Fruit fly (Drosophila melanogaster): Measurements from ENCODE around the gene CG6765.

The CG6765 gene

dm6 chr3L:8540509-8540908, 27.9 kb downstream of the CG6765 start:
- TF ChIP-seq pad (GFP tag; optimal IDR thresholded peaks at IDR 0.05) = no peak
- no peak for TF ChIP-seq CG5204 (GFP tag; optimal IDR thresholded peaks at IDR 0.05)
- TF ChIP-seq Clk (GFP tag; optimal IDR thresholded peaks at IDR 0.05) = no peak
- no peak for TF ChIP-seq CG11617 (GFP tag; optimal IDR thresholded peaks at IDR 0.05)
- no peak for TF ChIP-seq bab1 (GFP tag; optimal IDR thresholded peaks at IDR 0.05)
- no peak for TF ChIP-seq CG1620 (GFP tag; optimal IDR thresholded peaks at IDR 0.05)
- no peak for TF ChIP-seq kay (GFP tag; ENCODE audit: borderline replicate concordance)
- TF ChIP-seq CG14711 (tag; optimal IDR thresholded peaks at IDR 0.05) = no peak
- no peak for TF ChIP-seq Crg-1 (GFP tag; optimal IDR thresholded peaks at IDR 0.05)
- TF ChIP-seq CG33017 (tag; optimal IDR thresholded peaks at IDR 0.05) = no peak
- TF ChIP-seq CG7045 (GFP tag; optimal IDR thresholded peaks at IDR 0.05) = no peak
- TF ChIP-seq ovo (GFP tag; optimal IDR thresholded peaks at IDR 0.05) = no peak
- TF ChIP-seq cic (GFP tag; optimal IDR thresholded peaks at IDR 0.05) = no peak

- TF ChIP-seq toe (GFP tag; optimal IDR thresholded peaks at IDR 0.05) = no peak
- TF ChIP-seq CG7101 (tag; optimal IDR thresholded peaks at IDR 0.05) = no peak
- TF ChIP-seq tj (GFP tag; optimal IDR thresholded peaks at IDR 0.05) = no peak
- no peak for TF ChIP-seq bab1 (GFP tag; optimal IDR thresholded peaks at IDR 0.05)
- TF ChIP-seq Mnt (GFP tag; optimal IDR thresholded peaks at IDR 0.05) = no peak
- no peak for TF ChIP-seq CG7045 (GFP tag; optimal IDR thresholded peaks at IDR 0.05)
- no peak for TF ChIP-seq pad (GFP tag; optimal IDR thresholded peaks at IDR 0.05)
- no peak for TF ChIP-seq CG1620 (GFP tag; optimal IDR thresholded peaks at IDR 0.05)
- TF ChIP-seq Clk (GFP tag; optimal IDR thresholded peaks at IDR 0.05) = no peak
- no peak for TF ChIP-seq CG12768 (GFP tag; optimal IDR thresholded peaks at IDR 0.05)
- TF ChIP-seq Hr96 (GFP tag; optimal IDR thresholded peaks at IDR 0.05) = no peak
- TF ChIP-seq kay (GFP tag; ENCODE audit: borderline replicate concordance) = no peak
- no peak for TF ChIP-seq CG14711 (tag; optimal IDR thresholded peaks at IDR 0.05)
- TF ChIP-seq CG11617 (GFP tag; optimal IDR thresholded peaks at IDR 0.05) = no peak
Measured at dm6 chr3L:8541669-8542068, 29.1 kb downstream of the CG6765 start.

DNA sequence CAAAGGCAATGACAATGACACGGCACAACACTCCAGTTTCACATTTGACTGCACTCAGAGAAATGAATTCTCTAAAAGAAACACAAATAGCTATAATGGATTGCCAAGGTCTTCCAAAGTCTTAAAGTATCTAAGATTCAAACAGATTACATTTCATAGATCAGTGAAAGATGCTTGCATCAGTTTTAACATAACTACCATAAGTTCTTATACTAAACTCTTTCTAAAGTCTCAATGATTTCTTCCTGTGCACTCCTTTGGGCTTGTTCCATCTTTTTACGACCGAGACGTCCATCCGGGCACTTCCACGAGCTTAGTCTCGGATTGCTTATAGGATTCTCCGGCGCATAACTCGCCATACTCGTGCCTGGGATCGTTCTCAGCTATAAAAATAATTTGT, 29.6 kb downstream of the CG6765 start:
- TF ChIP-seq tj (GFP tag; optimal IDR thresholded peaks at IDR 0.05) (no peak), Clk (GFP tag; optimal IDR thresholded peaks at IDR 0.05) (no peak), toe (GFP tag; optimal IDR thresholded peaks at IDR 0.05) (no peak), CG14711 (tag; optimal IDR thresholded peaks at IDR 0.05) (no peak), Crg-1 (GFP tag; optimal IDR thresholded peaks at IDR 0.05) (no peak), Hr96 (GFP tag; optimal IDR thresholded peaks at IDR 0.05) (no peak), Mnt (GFP tag; optimal IDR thresholded peaks at IDR 0.05) (no peak)

DNA sequence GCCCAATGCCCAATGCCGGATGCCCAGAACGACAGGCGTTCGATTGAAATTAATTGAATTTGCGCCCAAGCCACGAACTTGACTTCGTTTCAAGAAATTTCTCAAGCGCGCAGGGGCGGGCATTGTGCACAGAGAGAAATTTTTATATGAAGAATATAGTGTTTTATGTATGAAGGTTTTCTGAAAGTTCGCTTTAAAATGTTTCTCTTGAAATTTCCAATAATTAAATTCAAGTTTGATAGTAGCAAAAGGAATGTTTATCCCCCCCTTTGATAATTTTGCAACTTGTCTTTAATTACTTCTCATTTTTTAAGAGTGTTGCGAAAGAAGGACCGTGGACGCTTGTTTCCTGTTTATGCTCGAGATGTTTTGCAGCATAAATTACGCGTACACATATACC, 31.3 kb downstream of the CG6765 start:
- TF ChIP-seq cnc (optimal IDR thresholded peaks at IDR 0.05) (no peak), CG7045 (GFP tag; optimal IDR thresholded peaks at IDR 0.05) (no peak), Clk (GFP tag; optimal IDR thresholded peaks at IDR 0.05) (no peak), CG33017 (tag; optimal IDR thresholded peaks at IDR 0.05) (no peak), Hr96 (GFP tag; optimal IDR thresholded peaks at IDR 0.05) (no peak), bab1 (GFP tag; optimal IDR thresholded peaks at IDR 0.05) (no peak), tj (GFP tag; optimal IDR thresholded peaks at IDR 0.05) (no peak), toe (GFP tag; optimal IDR thresholded peaks at IDR 0.05) (no peak), Mnt (GFP tag; optimal IDR thresholded peaks at IDR 0.05) (no peak), cic (GFP tag; optimal IDR thresholded peaks at IDR 0.05) (no peak), CG14711 (tag; optimal IDR thresholded peaks at IDR 0.05) (no peak), pad (GFP tag; optimal IDR thresholded peaks at IDR 0.05) (no peak), CG1620 (GFP tag; optimal IDR thresholded peaks at IDR 0.05) (no peak), ovo (GFP tag; optimal IDR thresholded peaks at IDR 0.05) (no peak), CG7101 (tag; optimal IDR thresholded peaks at IDR 0.05) (no peak), CG11617 (GFP tag; optimal IDR thresholded peaks at IDR 0.05) (no peak), Crg-1 (GFP tag; optimal IDR thresholded peaks at IDR 0.05) (no peak), CG12768 (GFP tag; optimal IDR thresholded peaks at IDR 0.05) (no peak)

- TF ChIP-seq cic (GFP tag; optimal IDR thresholded peaks at IDR 0.05) (no peak), CG7045 (GFP tag; optimal IDR thresholded peaks at IDR 0.05) (no peak), CG1620 (GFP tag; optimal IDR thresholded peaks at IDR 0.05) (peak; percentile 5), Hr96 (GFP tag; optimal IDR thresholded peaks at IDR 0.05) (no peak), CG11617 (GFP tag; optimal IDR thresholded peaks at IDR 0.05) (peak; percentile 6), CG14711 (tag; optimal IDR thresholded peaks at IDR 0.05) (peak; percentile 37), CG5204 (GFP tag; optimal IDR thresholded peaks at IDR 0.05) (peak; percentile 0), tj (GFP tag; optimal IDR thresholded peaks at IDR 0.05) (peak; percentile 53), pad (GFP tag; optimal IDR thresholded peaks at IDR 0.05) (no peak), kay (GFP tag; ENCODE audit: borderline replicate concordance) (peak; percentile 1), bab1 (GFP tag; optimal IDR thresholded peaks at IDR 0.05) (peak; percentile 47)
Measured at dm6 chr3L:8544710-8545109, 32.1 kb downstream of the CG6765 start, which contains the start of gene rhea. Gene rhea (plus strand): TSS chr3L:8545001.

dm6 chr3L:8545473-8545872, 32.9 kb downstream of the CG6765 start:
- no peak for TF ChIP-seq bab1 (GFP tag; optimal IDR thresholded peaks at IDR 0.05)
- TF ChIP-seq Clk (GFP tag; optimal IDR thresholded peaks at IDR 0.05) = no peak
- TF ChIP-seq CG12768 (GFP tag; optimal IDR thresholded peaks at IDR 0.05) = peak; percentile 9
- no peak for TF ChIP-seq CG7101 (tag; optimal IDR thresholded peaks at IDR 0.05)

- TF ChIP-seq CG12768 (GFP tag; optimal IDR thresholded peaks at IDR 0.05) = peak; percentile 67
- peak; percentile 43 for TF ChIP-seq pad (GFP tag; optimal IDR thresholded peaks at IDR 0.05)
- TF ChIP-seq Clk (GFP tag; optimal IDR thresholded peaks at IDR 0.05) = peak; percentile 12
- TF ChIP-seq Mnt (GFP tag; optimal IDR thresholded peaks at IDR 0.05) = peak; percentile 86
- peak; percentile 49 for TF ChIP-seq CG11617 (GFP tag; optimal IDR thresholded peaks at IDR 0.05)
- no peak for TF ChIP-seq Hr96 (GFP tag; optimal IDR thresholded peaks at IDR 0.05)
- no peak for TF ChIP-seq CG5204 (GFP tag; optimal IDR thresholded peaks at IDR 0.05)
- TF ChIP-seq cnc (optimal IDR thresholded peaks at IDR 0.05) = no peak
- peak; percentile 48 for TF ChIP-seq toe (GFP tag; optimal IDR thresholded peaks at IDR 0.05)
- peak; percentile 66 for TF ChIP-seq cic (GFP tag; optimal IDR thresholded peaks at IDR 0.05)
- TF ChIP-seq Crg-1 (GFP tag; optimal IDR thresholded peaks at IDR 0.05) = peak; percentile 25
- TF ChIP-seq CG14711 (tag; optimal IDR thresholded peaks at IDR 0.05) = peak; percentile 28
- no peak for TF ChIP-seq ovo (GFP tag; optimal IDR thresholded peaks at IDR 0.05)
- peak; percentile 21 for TF ChIP-seq bab1 (GFP tag; optimal IDR thresholded peaks at IDR 0.05)
- peak; percentile 65 for TF ChIP-seq tj (GFP tag; optimal IDR thresholded peaks at IDR 0.05)
- peak; percentile 47 for TF ChIP-seq CG7101 (tag; optimal IDR thresholded peaks at IDR 0.05)
- TF ChIP-seq CG33017 (tag; optimal IDR thresholded peaks at IDR 0.05) = peak; percentile 56
- TF ChIP-seq CG7045 (GFP tag; optimal IDR thresholded peaks at IDR 0.05) = peak; percentile 4
- TF ChIP-seq kay (GFP tag; ENCODE audit: borderline replicate concordance) = peak; percentile 97
- peak; percentile 30 for TF ChIP-seq CG1620 (GFP tag; optimal IDR thresholded peaks at IDR 0.05)
Measured at dm6 chr3L:8546355-8546771, 33.8 kb downstream of the CG6765 start.

Data from whole organism, adult.